Worm (Caenorhabditis elegans): Measurements from ENCODE around the gene nuo-4.

nuo-4 gene

DNA sequence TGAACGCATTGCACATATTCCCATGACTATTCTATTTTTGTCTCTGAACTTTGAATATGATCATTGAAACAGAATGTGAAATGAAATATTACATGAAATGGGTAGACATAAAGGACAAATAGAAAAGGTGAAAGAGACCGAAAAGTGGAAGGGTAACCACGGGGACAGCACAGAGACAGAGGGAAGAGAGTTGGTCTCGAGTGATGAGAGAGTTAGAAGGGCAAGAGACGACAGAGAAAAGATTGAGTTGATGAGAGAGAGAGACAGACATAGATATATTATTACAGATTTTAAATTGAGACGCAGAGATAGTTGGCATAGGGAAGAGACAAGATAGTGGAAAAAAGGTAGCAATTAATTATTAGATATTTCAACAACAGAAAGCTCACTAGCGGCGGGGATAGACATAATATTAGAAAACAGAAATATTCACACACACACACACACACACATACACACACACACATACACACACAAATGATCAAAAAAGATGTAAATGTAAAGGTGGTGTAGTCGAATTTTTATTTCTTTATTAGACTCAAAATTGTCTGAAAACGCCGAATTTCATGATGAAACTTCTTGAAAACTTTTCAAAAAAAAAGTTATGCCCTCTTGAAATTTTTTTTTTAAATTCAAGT is 41.9 kb downstream of the nuo-4 start (continued):
- TF ChIP-seq vab-15 (tag; optimal IDR thresholded peaks at IDR 0.05) (no peak), fkh-8 (tag; optimal IDR thresholded peaks at IDR 0.05) (peak; percentile 86), hlh-17 (GFP tag; optimal IDR thresholded peaks at IDR 0.05; ENCODE audit: borderline replicate concordance) (no peak), mdl-1 (tag; optimal IDR thresholded peaks at IDR 0.05) (peak in 1 of 2 experiments; percentile 66), mep-1 (tag; optimal IDR thresholded peaks at IDR 0.05) (peak; percentile 77), aha-1 (tag; optimal IDR thresholded peaks at IDR 0.05) (no peak), zip-4 (GFP tag; optimal IDR thresholded peaks at IDR 0.05) (no peak), C16A3.4 (tag; optimal IDR thresholded peaks at IDR 0.05) (peak; percentile 72), zag-1 (tag; optimal IDR thresholded peaks at IDR 0.05) (no peak), nhr-90 (tag; optimal IDR thresholded peaks at IDR 0.05; ENCODE audit: poor library complexity) (peak; percentile 63), xbp-1 (tag; optimal IDR thresholded peaks at IDR 0.05) (peak; percentile 50), dsc-1 (tag; optimal IDR thresholded peaks at IDR 0.05) (peak; percentile 51), lir-3 (tag; optimal IDR thresholded peaks at IDR 0.05; ENCODE audit: poor library complexity) (peak; percentile 60), nhr-20 (tag; optimal IDR thresholded peaks at IDR 0.05) (peak; percentile 88), lin-35 (GFP tag; optimal IDR thresholded peaks at IDR 0.05) (peak; percentile 44 to 73), elt-3 (tag; optimal IDR thresholded peaks at IDR 0.05) (peak in 3 of 6 experiments; percentile 12 to 40 (median 14)), isw-1 (GFP tag; IDR thresholded peaks at IDR 0.05) (no peak), F16B12.6 (tag; optimal IDR thresholded peaks at IDR 0.05) (peak; percentile 28), skn-1 (tag; optimal IDR thresholded peaks at IDR 0.05) (peak; percentile 61), efl-1 (optimal IDR thresholded peaks at IDR 0.05) (peak; percentile 67 to 75), efl-1 (GFP tag; optimal IDR thresholded peaks at IDR 0.05 in 1 of 2) (peak; percentile 39 to 93), nhr-28 (tag; optimal IDR thresholded peaks at IDR 0.05) (no peak), ceh-88 (GFP tag; IDR thresholded peaks at IDR 0.05) (no peak), ces-1 (GFP tag; optimal IDR thresholded peaks at IDR 0.05) (no peak), rnt-1 (tag; optimal IDR thresholded peaks at IDR 0.05) (peak; percentile 63), ceh-8 (GFP tag; optimal IDR thresholded peaks at IDR 0.05) (no peak), irx-1 (tag; optimal IDR thresholded peaks at IDR 0.05) (peak; percentile 12), ceh-63 (GFP tag; optimal IDR thresholded peaks at IDR 0.05) (no peak), nhr-237 (tag; optimal IDR thresholded peaks at IDR 0.05) (no peak), sup-37 (GFP tag; optimal IDR thresholded peaks at IDR 0.05) (no peak), lin-13 (GFP tag; optimal IDR thresholded peaks at IDR 0.05) (peak; percentile 2), nhr-11 (tag; optimal IDR thresholded peaks at IDR 0.05) (peak; percentile 55), ztf-4 (tag; optimal IDR thresholded peaks at IDR 0.05) (peak; percentile 43), nhr-76 (tag; optimal IDR thresholded peaks at IDR 0.05) (no peak), unc-62 (GFP tag; optimal IDR thresholded peaks at IDR 0.05) (no peak), ztf-11 (tag; optimal IDR thresholded peaks at IDR 0.05) (no peak), egl-27 (tag; optimal IDR thresholded peaks at IDR 0.05) (peak; percentile 72 to 78), pqm-1 (tag; optimal IDR thresholded peaks at IDR 0.05) (no peak)

DNA sequence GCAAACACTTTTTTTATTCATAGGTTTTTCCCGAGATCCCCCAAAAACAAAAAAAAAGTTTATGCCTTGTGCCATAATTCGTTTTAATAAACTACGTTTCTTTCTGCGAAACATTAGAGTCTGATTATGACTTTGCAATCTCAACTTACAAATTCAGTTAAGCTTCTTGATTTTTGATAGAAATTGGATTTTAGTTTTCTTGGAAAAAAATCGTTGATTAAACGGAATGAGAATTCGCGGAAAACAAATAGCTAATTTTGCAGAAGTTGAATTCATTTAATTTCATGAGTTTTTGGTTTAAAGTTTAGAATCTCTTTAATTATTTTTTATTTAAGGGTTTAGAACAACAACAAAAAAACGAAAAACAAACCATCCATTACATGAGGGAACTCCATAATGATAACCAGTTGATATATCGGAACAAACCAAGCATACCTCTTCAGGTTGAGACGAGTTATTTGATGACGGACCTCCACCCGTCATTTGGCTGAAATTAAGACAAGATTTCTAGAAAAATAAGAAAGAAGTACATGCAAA is 43.6 kb downstream of the nuo-4 start, which contains the start of gene nhr-10:
TSS of gene nhr-10 (minus strand) at position 487 of the 537 bp plus-strand sequence.
- TF ChIP-seq irx-1 (tag; optimal IDR thresholded peaks at IDR 0.05) = no peak
- peak; percentile 71 for TF ChIP-seq fkh-8 (tag; optimal IDR thresholded peaks at IDR 0.05)
- TF ChIP-seq tbx-2 (tag; optimal IDR thresholded peaks at IDR 0.05) = no peak
- TF ChIP-seq nhr-47 (tag; optimal IDR thresholded peaks at IDR 0.05) = peak; percentile 74
- TF ChIP-seq swsn-7 (tag; optimal IDR thresholded peaks at IDR 0.05) = peak; percentile 41
- TF ChIP-seq lsy-2 (tag; optimal IDR thresholded peaks at IDR 0.05) = peak in 1 of 2 experiments; percentile 46
- TF ChIP-seq lin-14 (GFP tag; optimal IDR thresholded peaks at IDR 0.05) = peak; percentile 40
- TF ChIP-seq nhr-71 (tag; optimal IDR thresholded peaks at IDR 0.05) = peak; percentile 74
- TF ChIP-seq nhr-20 (tag; optimal IDR thresholded peaks at IDR 0.05) = peak; percentile 0
- peak; percentile 48 for TF ChIP-seq nhr-11 (tag; optimal IDR thresholded peaks at IDR 0.05)

Data from whole organism, L1 larva.